Worm (Caenorhabditis elegans) whole organism, mixed stage, embryonic: ENCODE results near the gene cnnm-3.
A peak's percentile ranks its signal among the peaks of the same experiment; 100 is the strongest.

Experiments used
- M03D4.4 ChIP-seq: sonication (generic microtip); optimal IDR thresholded peaks from 2 replicates; lab custom pipeline; 2017; ENCODE audit warnings: mild to moderate bottlenecking, missing genetic modification characterization, missing compliant biosample characterization
- bed-3 ChIP-seq: fragments of 200-800 bp; sonication (Bioruptor generic); optimal IDR thresholded peaks from 3 replicates; lab custom pipeline; 2018; ENCODE audit warnings: mild to moderate bottlenecking, missing genetic modification characterization, moderate library complexity, missing compliant biosample characterization
- ceh-39 ChIP-seq: fragments of 150-350 bp; optimal IDR thresholded peaks from 2 replicates; lab custom pipeline; 2014; ENCODE audit warnings: missing biosample characterization, missing genetic modification characterization
- ceh-43 ChIP-seq: fragments of 200-800 bp; sonication (Bioruptor generic); optimal IDR thresholded peaks from 2 replicates; lab custom pipeline; 2018; ENCODE audit warnings: mild to moderate bottlenecking, missing genetic modification characterization, moderate library complexity, missing compliant biosample characterization
- ceh-83 ChIP-seq: fragments of 200-800 bp; sonication (Bioruptor generic); optimal IDR thresholded peaks from 2 replicates; lab custom pipeline; 2018; ENCODE audit warnings: mild to moderate bottlenecking, missing genetic modification characterization, missing compliant biosample characterization
- ces-1 ChIP-seq: fragments of 150-350 bp; optimal IDR thresholded peaks from 2 replicates; lab custom pipeline; 2014; ENCODE audit warnings: missing biosample characterization, missing genetic modification reagents, missing genetic modification characterization
- cnd-1 ChIP-seq: fragments of 200-800 bp; sonication (Bioruptor generic); optimal IDR thresholded peaks from 2 replicates; lab custom pipeline; 2018; ENCODE audit warnings: mild to moderate bottlenecking, missing genetic modification characterization, missing compliant biosample characterization
- drap-1 ChIP-seq: fragments of 200-800 bp; sonication (Bioruptor generic); optimal IDR thresholded peaks from 3 replicates; lab custom pipeline; 2018; ENCODE audit warnings: mild to moderate bottlenecking, missing genetic modification characterization, missing compliant biosample characterization
- elt-1 ChIP-seq: sonication (generic microtip); optimal IDR thresholded peaks from 2 replicates; lab custom pipeline; 2017; ENCODE audit warnings: missing genetic modification characterization, mild to moderate bottlenecking, missing compliant biosample characterization, antibody characterized with exemption, moderate library complexity, borderline replicate concordance; ENCODE audit not compliant: insufficient read depth
- elt-3 ChIP-seq: fragments of 150-350 bp; optimal IDR thresholded peaks from 2 replicates; lab custom pipeline; 2014; ENCODE audit warnings: missing biosample characterization, missing genetic modification characterization
- flh-1 ChIP-seq: fragments of 200-800 bp; sonication (Bioruptor generic); optimal IDR thresholded peaks from 2 replicates; lab custom pipeline; 2018; ENCODE audit warnings: mild to moderate bottlenecking, missing genetic modification characterization, moderate library complexity, missing compliant biosample characterization
- ham-2 ChIP-seq: fragments of 200-800 bp; sonication (Bioruptor generic); optimal IDR thresholded peaks from 2 replicates; lab custom pipeline; 2018; ENCODE audit warnings: mild to moderate bottlenecking, missing genetic modification characterization, missing compliant biosample characterization
- hlh-1 ChIP-seq: fragments of 150-350 bp; optimal IDR thresholded peaks from 2 replicates; lab custom pipeline; 2014; ENCODE audit warnings: missing biosample characterization, missing genetic modification reagents, missing genetic modification characterization
- lin-32 ChIP-seq: fragments of 200-800 bp; sonication (Bioruptor generic); optimal IDR thresholded peaks from 2 replicates; lab custom pipeline; 2018; ENCODE audit warnings: mild to moderate bottlenecking, missing genetic modification characterization, missing compliant biosample characterization
- lsy-2 ChIP-seq: fragments of 150-350 bp; optimal IDR thresholded peaks from 2 replicates; lab custom pipeline; 2014; ENCODE audit warnings: missing biosample characterization, missing genetic modification characterization
- mep-1 ChIP-seq: fragments of 150-350 bp; optimal IDR thresholded peaks from 2 replicates; lab custom pipeline; 2017; ENCODE audit warnings: missing biosample characterization, missing genetic modification reagents, missing genetic modification characterization, inconsistent platforms
- mls-2 ChIP-seq: sonication (generic microtip); optimal IDR thresholded peaks from 2 replicates; lab custom pipeline; 2016; ENCODE audit warnings: mild to moderate bottlenecking, missing genetic modification characterization, moderate library complexity, missing compliant biosample characterization
- nhr-12 ChIP-seq: fragments of 150-350 bp; optimal IDR thresholded peaks from 2 replicates; lab custom pipeline; 2014; ENCODE audit warnings: missing biosample characterization, missing genetic modification characterization
- nhr-2 ChIP-seq: fragments of 150-350 bp; optimal IDR thresholded peaks from 2 replicates; lab custom pipeline; 2014; ENCODE audit warnings: missing biosample characterization, missing genetic modification characterization
- nhr-237 ChIP-seq: fragments of 150-350 bp; optimal IDR thresholded peaks from 2 replicates; lab custom pipeline; 2014; ENCODE audit warnings: missing biosample characterization, missing genetic modification characterization
- nhr-28 ChIP-seq: fragments of 150-350 bp; optimal IDR thresholded peaks from 2 replicates; lab custom pipeline; 2014; ENCODE audit warnings: missing biosample characterization, missing genetic modification characterization
- snpc-4 ChIP-seq: fragments of 150-350 bp; optimal IDR thresholded peaks from 2 replicates; lab custom pipeline; 2014; ENCODE audit warnings: missing biosample characterization, missing genetic modification characterization
- sptf-1 ChIP-seq: sonication (generic microtip); optimal IDR thresholded peaks from 2 replicates; lab custom pipeline; 2017; ENCODE audit warnings: mild to moderate bottlenecking, missing genetic modification characterization, moderate library complexity, missing compliant biosample characterization
- unc-120 ChIP-seq: sonication (generic microtip); optimal IDR thresholded peaks from 2 replicates; lab custom pipeline; 2017; ENCODE audit warnings: missing genetic modification characterization, missing compliant biosample characterization; ENCODE audit not compliant: poor library complexity, severe bottlenecking
- unc-39 ChIP-seq: fragments of 150-350 bp; optimal IDR thresholded peaks from 2 replicates; lab custom pipeline; 2014; ENCODE audit warnings: missing biosample characterization, missing genetic modification characterization
- unc-62 ChIP-seq: fragments of 150-350 bp; optimal IDR thresholded peaks from 2 replicates; lab custom pipeline; 2014; ENCODE audit warnings: missing biosample characterization, missing genetic modification reagents, missing genetic modification characterization
- zip-8 ChIP-seq: fragments of 150-350 bp; optimal IDR thresholded peaks from 2 replicates; lab custom pipeline; 2014; ENCODE audit warnings: missing biosample characterization, missing genetic modification characterization
- ztf-11 ChIP-seq: fragments of 150-350 bp; optimal IDR thresholded peaks from 2 replicates; lab custom pipeline; 2014; ENCODE audit warnings: missing biosample characterization, missing genetic modification characterization

The cnnm-3 gene

DNA sequence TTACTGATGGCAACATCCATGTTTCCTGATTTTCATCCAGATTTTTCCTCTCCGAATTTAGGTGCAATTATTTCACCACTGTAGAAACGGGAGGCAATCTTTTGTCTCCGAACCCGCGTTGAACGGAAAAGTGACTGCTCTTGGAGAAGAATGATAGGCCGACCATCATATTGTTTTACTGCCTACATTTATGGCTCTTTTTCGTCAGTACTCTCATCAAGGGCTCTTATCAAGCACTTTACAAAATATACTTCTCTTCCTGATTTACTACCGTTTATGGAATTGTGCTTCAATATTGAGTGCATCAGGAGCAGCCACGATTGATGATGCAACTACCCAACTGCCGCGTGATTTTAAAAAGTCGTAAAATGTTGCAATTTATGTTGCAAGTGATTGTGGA, 8.7 kb upstream of the cnnm-3 start:
- TF ChIP-seq ceh-83: no peak
- TF ChIP-seq ceh-43 (GFP tag; lab: Kevin White, UChicago): no peak
- TF ChIP-seq lsy-2 (tag; lab: Kevin White, UChicago): no peak
- TF ChIP-seq elt-1 (tag; lab: Kevin White, UChicago): no peak

DNA sequence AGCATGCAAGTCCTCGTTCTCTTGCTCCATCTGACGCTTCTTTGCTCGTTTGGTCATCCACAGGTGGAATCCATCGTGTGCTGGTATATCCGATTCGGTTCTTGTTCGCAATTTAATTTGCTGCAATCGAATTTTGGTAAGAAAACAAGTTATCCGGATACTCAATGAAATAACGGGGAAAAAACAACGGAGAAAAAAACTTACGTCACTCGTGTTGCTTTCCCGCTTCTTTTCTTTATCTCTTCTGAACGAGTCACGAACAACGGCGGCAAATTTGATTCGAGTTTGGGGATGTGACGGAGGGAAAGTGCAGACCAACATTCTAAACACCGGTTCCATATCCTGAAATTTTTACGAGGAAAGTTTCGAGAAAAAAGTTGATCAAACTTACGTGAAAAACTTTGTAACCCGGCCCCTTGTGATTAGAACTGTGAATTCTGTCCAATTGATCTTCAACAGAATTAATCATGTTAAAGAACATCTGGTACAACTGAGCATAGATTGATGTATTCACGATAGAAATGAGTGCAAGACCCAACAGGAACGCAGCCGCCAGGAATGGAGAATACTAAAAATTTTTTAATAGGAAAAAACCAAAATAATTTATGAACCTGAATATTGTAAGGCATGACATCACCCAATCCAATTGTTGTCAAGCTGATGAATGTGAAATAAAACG, 5.8 kb upstream of the cnnm-3 start:
- TF ChIP-seq ces-1 (GFP tag; lab: Kevin White, UChicago) (peak; percentile 26), nhr-2 (tag; lab: Kevin White, UChicago) (no peak)

DNA sequence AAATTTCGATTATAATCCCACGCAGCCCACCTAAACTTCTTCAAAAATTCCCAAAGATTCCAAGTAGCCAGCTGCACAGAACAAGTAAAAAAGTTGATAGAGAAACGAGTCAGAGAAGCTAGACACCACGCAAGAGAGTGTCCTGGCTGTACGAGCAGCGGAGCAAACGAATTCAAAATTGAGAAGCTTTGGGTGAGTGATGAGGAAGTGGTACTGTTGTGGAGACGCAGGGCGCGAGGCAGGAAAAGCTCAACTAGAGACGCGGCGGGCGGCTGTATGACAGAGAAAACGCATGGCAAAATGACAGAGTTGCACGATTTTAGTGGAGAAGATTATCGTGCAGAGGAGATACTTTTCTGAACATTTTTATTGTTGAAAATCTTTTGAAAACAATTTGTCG, 3.6 kb upstream of the cnnm-3 start:
- TF ChIP-seq elt-3 (no peak), ces-1 (GFP tag; lab: Kevin White, UChicago) (peak; percentile 85), unc-62 (peak; percentile 36)

DNA sequence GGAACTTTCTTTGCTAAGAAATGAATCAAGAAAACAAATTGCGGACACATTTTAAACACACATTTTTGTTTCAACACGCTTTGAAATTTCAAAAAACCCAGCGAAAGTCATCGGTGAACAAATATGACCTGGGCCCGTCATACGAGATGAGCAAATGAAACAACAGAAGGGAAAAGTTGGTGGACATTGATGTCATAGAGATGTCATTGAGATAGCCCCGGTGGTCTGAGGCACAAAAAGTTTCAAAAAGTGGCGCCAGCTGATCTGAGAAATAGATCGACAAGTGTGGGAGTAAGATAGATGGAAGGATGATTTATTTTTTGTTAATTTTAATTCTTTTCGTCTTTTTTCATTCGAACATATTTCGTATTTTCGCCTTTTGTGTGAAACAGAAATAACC, 3.0 kb upstream of the cnnm-3 start:
- TF ChIP-seq zip-8 (tag; lab: Kevin White, UChicago): no peak
- TF ChIP-seq nhr-12 (tag; lab: Kevin White, UChicago): no peak
- TF ChIP-seq ceh-39 (tag; lab: Kevin White, UChicago): no peak
- TF ChIP-seq cnd-1 (tag; lab: Kevin White, UChicago): no peak
- TF ChIP-seq unc-39 (tag; lab: Kevin White, UChicago): no peak
- no peak for TF ChIP-seq ztf-11 (tag; lab: Kevin White, UChicago)
- no peak for TF ChIP-seq sptf-1 (tag; lab: Kevin White, UChicago)
- TF ChIP-seq bed-3 (GFP tag; lab: Kevin White, UChicago): no peak
- TF ChIP-seq nhr-237 (tag; lab: Kevin White, UChicago): no peak
- TF ChIP-seq snpc-4 (tag; lab: Kevin White, UChicago): no peak
- TF ChIP-seq hlh-1: no peak
- TF ChIP-seq ham-2 (GFP tag; lab: Kevin White, UChicago): no peak
- TF ChIP-seq unc-62: no peak
- TF ChIP-seq ceh-43 (GFP tag; lab: Kevin White, UChicago): no peak
- no peak for TF ChIP-seq flh-1
- no peak for TF ChIP-seq ces-1 (GFP tag; lab: Kevin White, UChicago)

DNA sequence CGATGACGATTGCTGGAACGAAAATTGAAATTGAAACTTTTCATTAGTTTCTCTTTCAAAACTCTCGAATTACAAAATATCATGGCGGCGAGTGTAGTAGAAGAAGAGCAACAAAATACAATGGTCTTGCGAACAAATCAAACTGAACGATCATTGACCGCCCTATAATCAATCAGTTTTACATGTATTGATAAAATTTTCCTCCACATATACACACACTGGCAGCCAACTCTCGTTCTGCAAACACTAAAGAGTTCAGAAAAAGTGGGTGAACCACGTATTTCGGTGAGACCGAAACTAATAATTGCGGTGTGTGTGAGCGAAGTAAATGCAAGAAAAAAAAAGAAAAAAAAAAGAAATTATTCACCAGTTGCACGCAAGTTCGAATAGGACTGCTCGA, 1.6 kb upstream of the cnnm-3 start:
- TF ChIP-seq unc-39 (tag; lab: Kevin White, UChicago): no peak
- TF ChIP-seq lin-32 (GFP tag; lab: Kevin White, UChicago): no peak
- TF ChIP-seq nhr-237 (tag; lab: Kevin White, UChicago): no peak
- TF ChIP-seq snpc-4 (tag; lab: Kevin White, UChicago): no peak
- no peak for TF ChIP-seq drap-1 (GFP tag; lab: Kevin White, UChicago)
- no peak for TF ChIP-seq nhr-28 (tag; lab: Kevin White, UChicago)
- TF ChIP-seq elt-3: no peak
- TF ChIP-seq cnd-1 (tag; lab: Kevin White, UChicago): no peak
- no peak for TF ChIP-seq nhr-12 (tag; lab: Kevin White, UChicago)
- no peak for TF ChIP-seq ceh-83
- TF ChIP-seq zip-8 (tag; lab: Kevin White, UChicago): no peak
- no peak for TF ChIP-seq ceh-43 (GFP tag; lab: Kevin White, UChicago)
- no peak for TF ChIP-seq lsy-2 (tag; lab: Kevin White, UChicago)
- no peak for TF ChIP-seq mls-2 (tag; lab: Kevin White, UChicago)
- TF ChIP-seq, all 35 proteins: peak for 0

DNA sequence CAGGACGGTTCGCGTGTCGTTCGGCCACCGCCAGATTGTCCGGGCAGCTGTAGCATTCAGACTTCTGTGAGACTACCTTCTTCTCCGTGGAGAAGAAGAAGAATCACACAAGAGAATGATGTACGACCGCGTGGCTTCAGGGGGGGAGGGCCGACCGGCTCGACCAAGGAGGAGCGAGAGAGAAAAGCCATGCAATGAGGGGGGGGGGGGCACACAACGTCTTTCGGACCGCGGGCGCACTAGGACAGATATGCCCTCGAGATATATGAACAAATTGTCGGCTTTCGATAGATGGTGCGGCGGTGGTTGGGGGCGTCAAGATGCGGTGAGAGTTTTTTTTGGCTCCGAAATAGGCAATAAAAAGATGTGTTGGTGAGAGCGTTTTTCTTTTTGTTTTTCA, 5.0 kb downstream of the cnnm-3 start:
- TF ChIP-seq nhr-2 (tag; lab: Kevin White, UChicago): no peak
- TF ChIP-seq sptf-1 (tag; lab: Kevin White, UChicago): peak; percentile 43
- no peak for TF ChIP-seq nhr-28 (tag; lab: Kevin White, UChicago)
- TF ChIP-seq unc-120 (tag; lab: Kevin White, UChicago): peak; percentile 3
- no peak for TF ChIP-seq drap-1 (GFP tag; lab: Kevin White, UChicago)
- TF ChIP-seq, all 35 proteins: peak for 2

DNA sequence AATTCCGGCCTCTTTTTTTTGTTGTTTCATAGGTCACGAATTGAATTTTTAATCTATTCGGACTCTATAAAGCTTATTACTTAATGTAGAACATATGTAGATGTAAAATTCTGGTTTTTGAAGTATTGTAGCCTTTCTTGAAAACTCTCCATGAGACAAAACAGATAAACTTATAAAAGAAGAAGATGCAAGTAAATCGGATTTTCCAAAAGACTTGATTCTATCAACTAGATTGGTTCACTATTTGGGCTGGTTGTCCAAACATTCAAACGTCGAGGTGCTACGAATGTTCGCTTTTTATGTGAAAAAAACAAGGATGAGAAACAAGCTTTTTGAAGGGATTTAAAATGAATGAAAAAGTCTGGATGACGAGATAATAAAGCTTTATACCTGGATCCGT, 5.6 kb downstream of the cnnm-3 start:
- TF ChIP-seq nhr-237 (tag; lab: Kevin White, UChicago) (no peak), mep-1 (tag; lab: Kevin White, UChicago) (no peak), M03D4.4 (tag; lab: Kevin White, UChicago) (no peak), sptf-1 (tag; lab: Kevin White, UChicago) (no peak), ces-1 (GFP tag; lab: Kevin White, UChicago) (peak; percentile 93), unc-39 (tag; lab: Kevin White, UChicago) (no peak)
